Fruit fly (Drosophila melanogaster): ENCODE data around the gene CG43084.

CG43084 gene

DNA sequence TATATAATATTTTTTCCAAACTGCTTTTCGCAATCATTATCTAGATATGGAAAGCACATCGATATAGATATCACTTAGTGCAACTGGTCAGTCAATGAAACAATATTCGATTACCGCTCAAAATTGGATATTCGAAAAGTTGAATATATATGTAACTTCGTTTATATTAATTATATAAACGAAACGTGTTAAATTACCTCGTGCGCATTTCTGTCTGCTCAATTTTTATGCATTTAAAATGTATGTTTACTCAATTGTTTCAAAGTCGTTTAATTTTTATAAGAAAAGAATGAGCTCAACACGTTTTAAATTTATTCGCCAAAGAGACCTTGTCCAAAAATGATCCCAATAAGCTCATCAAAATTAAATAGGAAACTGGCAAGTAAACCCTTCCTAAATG, at the start of gene CG43084:
TSS of gene CG43084 (plus strand) at position 301 of the 400 bp plus-strand sequence.
- TF ChIP-seq noc (tag; optimal IDR thresholded peaks at IDR 0.05): no peak

DNA sequence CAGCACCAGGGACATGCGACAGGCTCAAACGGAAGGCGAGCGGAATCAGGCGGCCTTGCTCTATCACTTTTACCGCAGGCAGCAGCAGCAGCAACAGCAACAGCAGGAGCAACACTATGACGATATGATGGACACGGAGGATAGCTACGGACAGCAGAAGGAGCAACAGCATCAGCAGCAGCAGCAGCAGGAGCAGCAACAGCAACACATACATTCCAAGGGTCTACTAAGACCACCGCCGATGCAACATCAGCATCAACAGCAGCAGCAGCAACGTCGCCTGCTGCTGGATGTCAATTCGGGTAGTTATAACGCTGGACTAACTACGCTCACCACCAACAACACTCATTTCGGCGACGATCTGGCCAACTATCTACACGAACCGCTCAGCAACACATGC, 45.7 kb upstream of the CG43084 start:
- TF ChIP-seq noc (tag; optimal IDR thresholded peaks at IDR 0.05): no peak

DNA sequence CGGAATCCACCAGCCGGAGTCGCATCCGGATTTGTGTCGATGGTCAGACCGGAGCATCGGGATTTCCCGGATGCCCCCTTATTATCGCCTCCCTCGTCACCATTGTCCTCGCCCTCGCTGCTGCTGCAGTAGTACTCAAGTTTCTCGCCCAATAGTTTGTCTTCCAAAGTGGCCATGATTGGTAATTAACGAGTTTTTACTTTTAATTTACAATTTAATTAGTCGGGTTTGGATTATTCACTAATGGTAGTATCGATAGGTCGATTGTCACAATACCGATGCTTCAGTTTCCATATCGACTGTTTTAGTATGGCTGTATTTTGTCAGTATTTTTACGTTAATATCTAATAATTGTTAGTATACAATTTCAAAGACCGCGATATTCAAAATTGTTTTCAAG, 40.5 kb upstream of the CG43084 start, which contains the start of gene CG7650:
TSS of gene CG7650 (minus strand) at position 278 of the 400 bp plus-strand sequence.
- no peak for TF ChIP-seq noc (tag; optimal IDR thresholded peaks at IDR 0.05)

DNA sequence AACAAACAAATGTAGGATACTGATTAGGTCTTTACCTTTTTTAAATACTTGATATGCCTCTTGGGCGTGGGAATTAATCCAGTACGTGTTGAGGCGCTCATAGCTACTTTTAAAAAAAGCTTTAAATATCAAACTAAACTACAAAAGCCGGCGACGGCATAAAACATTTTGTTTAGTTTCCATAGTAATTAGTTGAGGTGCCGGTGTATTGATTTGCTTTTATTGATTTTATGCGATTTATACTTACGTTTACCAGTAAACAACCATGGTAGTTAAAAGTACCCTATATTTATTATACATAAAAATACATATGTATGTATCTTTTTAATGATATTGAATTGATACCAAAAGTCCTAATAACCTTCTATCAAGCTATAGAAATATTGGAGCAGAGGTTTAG, 37.9 kb upstream of the CG43084 start, which contains the start of gene CG13449:
TSS of gene CG13449 (minus strand) at position 101 of the 400 bp plus-strand sequence.
- TF ChIP-seq noc (tag; optimal IDR thresholded peaks at IDR 0.05): no peak

DNA sequence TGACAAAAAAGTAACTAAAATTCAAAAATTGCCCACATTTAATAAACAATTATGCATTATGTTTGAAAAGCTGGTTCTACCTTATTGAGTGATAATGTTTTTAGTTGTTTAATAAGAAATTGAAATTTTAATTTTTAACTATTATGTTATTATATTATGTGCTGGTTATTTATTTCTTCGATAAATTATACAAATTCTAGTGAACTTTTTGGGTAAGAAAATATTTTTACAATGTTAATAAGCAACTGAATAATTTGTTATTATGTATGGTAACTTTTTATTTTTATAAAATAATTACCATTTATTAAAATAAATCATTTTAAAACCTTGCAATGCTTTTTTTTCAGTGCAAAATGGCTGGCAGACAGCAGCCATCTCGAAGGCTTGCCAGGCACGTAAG, 34.2 kb upstream of the CG43084 start:
- TF ChIP-seq noc (tag; optimal IDR thresholded peaks at IDR 0.05): no peak

DNA sequence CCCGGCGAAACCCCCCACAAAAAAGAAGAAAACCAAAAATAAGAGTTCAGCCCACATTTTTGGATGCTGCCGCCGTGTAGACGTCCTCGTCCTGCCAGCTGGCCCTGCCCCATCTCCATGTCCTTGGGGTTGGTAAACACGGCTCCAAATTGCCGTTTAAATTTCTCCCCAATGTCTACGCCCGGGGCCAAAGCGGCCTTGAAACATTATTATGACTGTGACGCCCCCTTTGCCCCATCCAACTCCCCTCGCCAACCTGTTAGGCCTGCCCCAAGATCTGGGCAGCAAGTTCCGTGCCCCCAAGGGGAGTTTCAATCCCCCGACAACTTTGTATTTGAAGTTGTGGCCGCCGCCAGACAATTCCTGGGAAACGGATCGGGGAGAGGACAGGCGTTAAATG, 33.8 kb upstream of the CG43084 start:
- TF ChIP-seq noc (tag; optimal IDR thresholded peaks at IDR 0.05): no peak

DNA sequence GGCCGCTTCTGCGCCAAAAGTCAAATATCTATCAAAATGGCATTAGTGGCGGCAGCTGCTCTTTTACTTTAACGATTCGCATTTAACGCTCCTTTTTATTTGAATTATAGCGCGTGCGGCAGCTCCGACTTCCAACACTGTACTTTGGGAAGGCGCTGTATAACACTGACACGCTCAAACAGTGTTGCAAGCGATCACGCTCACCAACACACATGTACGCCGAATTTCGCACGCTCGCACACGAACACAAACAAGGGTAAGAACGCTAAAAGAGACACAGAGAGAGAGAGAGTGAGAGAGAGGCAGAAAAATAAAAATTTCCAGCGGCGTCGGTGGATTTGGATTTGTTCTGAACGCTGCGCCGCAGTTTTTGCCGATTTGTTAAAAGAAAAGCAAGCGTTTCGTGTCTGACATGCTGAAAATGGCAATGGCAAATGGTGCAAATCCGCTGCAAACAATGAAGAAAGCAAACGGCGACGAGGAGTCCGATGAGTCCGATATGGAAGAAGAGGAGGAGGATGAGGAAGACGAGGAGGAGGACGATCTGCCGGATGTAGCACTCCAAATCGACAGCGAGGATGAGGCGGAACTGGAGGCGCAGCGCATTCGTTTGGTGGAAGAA, 30.9 kb upstream of the CG43084 start, which contains the start of gene Phs:
TSS of gene Phs (plus strand) at position 276 of the 622 bp plus-strand sequence.
- peak; percentile 60 for TF ChIP-seq noc (tag; optimal IDR thresholded peaks at IDR 0.05)

DNA sequence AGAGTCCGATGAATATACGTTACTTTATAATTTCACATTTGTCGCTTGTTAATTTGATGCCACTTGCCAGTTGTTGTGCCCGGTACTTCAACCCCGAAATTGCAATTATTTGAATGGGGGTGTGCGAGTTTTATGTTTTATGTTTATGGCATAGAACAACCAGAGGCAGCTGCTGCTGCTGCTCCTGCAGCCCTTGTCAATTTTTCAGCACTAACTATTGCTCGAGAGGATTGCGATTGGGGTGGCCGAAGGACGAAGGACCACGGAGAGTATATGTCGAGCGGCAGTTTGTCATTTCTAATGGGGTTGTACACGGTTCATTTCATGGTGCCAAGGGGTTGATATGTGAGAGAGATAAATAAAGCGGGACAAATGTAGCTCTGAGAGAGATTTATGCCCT, 26.6 kb upstream of the CG43084 start:
- no peak for TF ChIP-seq noc (tag; optimal IDR thresholded peaks at IDR 0.05)

DNA sequence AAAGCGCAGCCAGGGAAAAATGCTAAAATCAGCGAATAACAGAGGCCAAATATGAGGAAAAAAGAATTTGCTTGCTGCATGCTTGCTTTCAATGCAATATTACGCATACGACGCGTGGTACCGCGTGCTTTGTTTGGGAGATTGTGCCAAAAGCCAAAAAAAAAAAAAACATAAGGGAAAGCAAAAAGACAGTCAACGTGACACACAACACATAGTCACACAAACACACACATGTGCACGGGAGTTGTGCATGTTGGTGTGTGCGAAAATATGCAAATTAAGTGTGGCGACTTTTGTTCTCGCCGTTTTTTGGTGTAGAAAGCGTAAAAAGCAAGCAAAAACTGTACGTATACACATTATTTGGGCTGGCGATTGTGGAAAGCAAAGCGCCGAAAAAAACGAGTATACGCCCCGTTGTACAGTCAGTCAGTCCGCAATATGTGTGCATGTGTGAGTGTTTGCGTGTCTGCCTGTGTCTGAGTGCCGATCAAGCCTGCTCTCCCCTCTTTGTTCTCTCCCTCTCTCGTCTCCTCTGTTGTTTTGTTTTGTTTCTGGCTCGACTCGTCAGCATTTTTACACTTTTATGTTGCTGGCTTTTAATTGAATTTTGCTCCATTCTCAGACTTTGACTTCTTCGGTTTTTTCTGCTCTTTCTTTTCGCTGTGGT, 25.6 kb upstream of the CG43084 start:
- no peak for TF ChIP-seq noc (tag; optimal IDR thresholded peaks at IDR 0.05)

DNA sequence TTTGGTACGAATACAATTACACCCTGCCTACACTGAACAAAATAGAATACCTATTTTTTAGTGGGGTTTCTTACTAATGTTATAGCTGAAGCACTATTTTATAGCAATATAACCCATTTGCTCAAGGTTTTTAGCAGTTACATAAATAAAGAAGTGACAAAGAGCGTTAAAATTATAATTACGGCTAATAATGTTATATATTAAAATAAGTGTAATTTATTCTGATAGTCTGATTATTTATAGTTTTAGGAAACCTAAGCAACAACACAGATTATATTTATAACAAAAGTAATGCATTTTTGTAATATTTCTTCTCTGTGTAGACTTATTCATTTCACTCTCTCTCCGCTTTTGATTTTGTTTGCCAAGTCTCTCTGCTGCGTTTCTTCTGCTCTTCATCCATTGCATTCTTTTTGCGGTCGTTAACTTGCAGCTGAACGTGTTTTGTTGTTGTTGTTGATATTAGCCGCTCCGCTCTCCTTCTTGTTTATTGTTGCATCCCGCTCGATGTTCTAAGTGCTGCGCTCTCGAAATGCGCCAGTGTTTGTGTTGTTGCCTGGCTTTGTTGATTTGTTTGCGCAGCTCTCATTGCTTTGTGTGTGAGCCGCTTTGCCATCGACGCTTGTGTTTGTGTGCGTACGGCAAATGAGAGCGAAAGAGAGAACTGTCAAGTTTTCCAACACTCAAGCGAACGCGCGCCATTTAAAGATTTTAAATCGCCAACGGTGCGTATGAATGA, 24.8 kb upstream of the CG43084 start:
- TF ChIP-seq noc (tag; optimal IDR thresholded peaks at IDR 0.05): peak; percentile 93

DNA sequence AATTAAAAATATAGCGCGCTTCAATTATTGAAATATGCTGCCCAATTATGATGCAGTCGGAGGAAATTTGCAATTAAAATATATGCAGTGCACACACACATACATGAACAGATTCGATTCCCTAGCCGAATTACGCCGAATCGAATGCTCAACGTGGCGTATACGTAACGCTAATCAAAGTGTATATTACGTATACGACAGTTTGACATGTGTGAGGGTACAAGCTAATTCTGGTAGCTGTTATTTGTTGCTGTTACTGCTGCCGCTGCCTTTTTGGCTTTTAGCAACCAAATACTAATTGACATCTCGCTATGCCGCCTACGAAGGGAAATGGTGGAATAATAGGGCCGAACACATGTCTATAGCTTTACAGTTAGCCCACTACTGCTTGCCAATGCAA, 23.4 kb upstream of the CG43084 start:
- TF ChIP-seq noc (tag; optimal IDR thresholded peaks at IDR 0.05): no peak

DNA sequence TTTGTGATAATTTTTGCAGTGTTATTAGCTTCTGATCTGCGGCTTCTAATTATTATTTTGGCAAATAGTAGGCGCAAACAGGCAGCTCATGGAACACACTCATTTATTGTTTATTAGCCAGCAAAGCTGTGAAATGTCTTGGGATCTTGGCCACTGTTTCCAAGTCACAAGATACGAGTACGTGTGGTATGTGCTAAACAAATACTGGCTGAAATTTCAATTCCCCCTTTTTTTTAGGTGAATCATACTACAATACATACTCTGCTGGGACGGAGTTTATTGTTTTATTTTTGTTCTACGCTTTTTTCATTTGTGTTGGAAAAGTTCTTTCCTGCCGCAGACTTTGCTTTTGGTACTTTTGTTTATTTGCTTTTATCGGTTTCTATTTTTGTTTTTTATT, 19.6 kb upstream of the CG43084 start:
- no peak for TF ChIP-seq noc (tag; optimal IDR thresholded peaks at IDR 0.05)

DNA sequence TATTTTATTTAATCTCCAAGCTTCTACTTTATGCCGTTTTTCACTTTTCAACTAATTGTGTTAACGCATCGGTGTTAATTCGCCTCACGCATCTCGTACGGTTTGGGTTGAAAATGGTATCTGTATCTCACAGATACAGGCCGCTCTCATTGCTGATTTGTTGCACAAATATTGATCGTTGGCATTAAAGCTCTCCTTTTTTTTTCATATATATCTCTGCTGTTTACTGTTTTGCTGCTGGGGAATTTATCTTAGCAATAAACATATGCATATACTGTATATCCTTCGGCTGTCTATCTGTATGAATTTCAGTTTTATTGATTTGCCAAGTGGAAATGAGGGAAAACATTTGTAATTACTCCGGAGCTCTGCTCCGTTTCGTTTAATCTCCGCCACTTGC, 18.0 kb upstream of the CG43084 start:
- TF ChIP-seq noc (tag; optimal IDR thresholded peaks at IDR 0.05): no peak

DNA sequence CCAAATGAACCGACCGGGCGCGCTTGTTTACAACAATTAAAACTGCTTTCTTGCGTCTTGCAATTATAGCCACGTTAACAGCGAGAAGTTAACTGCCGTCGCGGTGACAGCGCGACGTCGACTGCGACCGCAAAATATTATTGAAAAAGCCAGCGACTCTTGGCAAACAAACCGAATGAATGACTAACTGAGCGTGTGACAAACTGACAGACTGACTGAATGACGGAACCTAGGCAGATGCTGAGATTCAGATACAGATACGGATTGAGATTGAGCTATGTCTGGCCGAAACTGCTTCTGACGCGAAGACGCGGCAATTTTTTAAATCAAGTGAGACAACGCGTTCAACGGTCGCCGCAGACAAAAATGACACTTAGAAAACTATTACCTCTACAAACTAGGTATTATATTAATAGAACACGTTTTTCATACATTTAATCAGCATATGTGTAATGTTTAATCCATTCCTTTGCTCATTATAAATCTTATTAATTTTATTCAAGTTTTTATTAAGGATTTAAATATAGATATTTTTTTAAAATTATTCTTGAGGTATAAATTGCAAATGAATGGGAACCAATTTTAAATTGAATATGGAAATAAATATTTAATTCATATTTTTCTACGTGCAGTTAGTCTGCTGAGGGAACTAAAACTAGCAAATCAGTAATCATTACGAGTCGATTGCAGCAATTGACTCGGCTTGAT, 16.1 kb upstream of the CG43084 start:
- peak; percentile 13 for TF ChIP-seq noc (tag; optimal IDR thresholded peaks at IDR 0.05)

DNA sequence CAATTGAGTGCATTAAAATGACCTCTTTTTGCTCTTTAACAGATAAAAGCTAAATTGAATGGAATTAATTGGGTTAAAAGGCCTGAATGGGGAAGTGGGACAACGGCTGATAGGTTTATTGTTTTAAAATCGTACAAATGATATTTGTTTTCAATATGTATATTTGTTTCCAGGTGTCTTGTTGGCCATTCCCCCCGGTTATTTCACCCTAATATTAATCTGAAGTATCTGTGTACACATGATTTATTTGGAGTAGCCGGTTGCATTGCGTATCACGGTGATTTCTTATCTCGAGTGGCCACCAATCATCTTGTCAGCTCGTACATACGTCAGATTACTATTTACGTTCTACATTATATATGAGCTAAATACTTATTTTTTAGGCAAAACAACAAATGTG, 14.3 kb upstream of the CG43084 start:
- peak; percentile 52 for TF ChIP-seq noc (tag; optimal IDR thresholded peaks at IDR 0.05)

DNA sequence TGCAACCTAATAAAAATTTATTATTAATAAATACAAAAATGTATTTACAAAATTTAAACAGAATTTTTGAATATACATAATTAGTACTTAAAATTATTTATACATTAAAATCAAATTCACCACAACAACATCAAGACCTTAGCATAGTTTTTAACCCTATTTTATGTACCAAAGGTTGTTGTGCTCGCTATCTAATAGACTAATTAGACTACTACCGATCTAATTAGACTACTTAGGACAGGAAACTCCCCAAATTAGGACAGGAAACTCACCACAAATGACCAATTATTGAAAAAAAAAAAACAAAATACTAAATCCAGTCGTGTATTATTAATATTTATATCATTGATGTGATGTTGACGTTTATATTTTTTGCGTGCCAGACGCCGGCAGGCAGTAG, 13.7 kb upstream of the CG43084 start:
- no peak for TF ChIP-seq noc (tag; optimal IDR thresholded peaks at IDR 0.05)

Measured in whole organism, larva.